Worm (Caenorhabditis elegans): ENCODE measurements around the gene yju-2.

ce11 chrIII:7195325-7195724, 11.2 kb downstream of the yju-2 start, which contains the start of gene F37C12.18:
- TF ChIP-seq fkh-10 (GFP tag; optimal IDR thresholded peaks at IDR 0.05) (no peak), tbx-2 (tag; optimal IDR thresholded peaks at IDR 0.05) (no peak), pqm-1 (tag; optimal IDR thresholded peaks at IDR 0.05) (no peak), jun-1 (tag; optimal IDR thresholded peaks at IDR 0.05) (no peak), nhr-237 (tag; optimal IDR thresholded peaks at IDR 0.05) (no peak), nhr-20 (tag; optimal IDR thresholded peaks at IDR 0.05) (no peak)
